Fruit fly (Drosophila melanogaster): ENCODE measurements around the gene brk.
A peak's percentile ranks its signal among the peaks of the same experiment; 100 is the strongest.

Gene brk

DNA sequence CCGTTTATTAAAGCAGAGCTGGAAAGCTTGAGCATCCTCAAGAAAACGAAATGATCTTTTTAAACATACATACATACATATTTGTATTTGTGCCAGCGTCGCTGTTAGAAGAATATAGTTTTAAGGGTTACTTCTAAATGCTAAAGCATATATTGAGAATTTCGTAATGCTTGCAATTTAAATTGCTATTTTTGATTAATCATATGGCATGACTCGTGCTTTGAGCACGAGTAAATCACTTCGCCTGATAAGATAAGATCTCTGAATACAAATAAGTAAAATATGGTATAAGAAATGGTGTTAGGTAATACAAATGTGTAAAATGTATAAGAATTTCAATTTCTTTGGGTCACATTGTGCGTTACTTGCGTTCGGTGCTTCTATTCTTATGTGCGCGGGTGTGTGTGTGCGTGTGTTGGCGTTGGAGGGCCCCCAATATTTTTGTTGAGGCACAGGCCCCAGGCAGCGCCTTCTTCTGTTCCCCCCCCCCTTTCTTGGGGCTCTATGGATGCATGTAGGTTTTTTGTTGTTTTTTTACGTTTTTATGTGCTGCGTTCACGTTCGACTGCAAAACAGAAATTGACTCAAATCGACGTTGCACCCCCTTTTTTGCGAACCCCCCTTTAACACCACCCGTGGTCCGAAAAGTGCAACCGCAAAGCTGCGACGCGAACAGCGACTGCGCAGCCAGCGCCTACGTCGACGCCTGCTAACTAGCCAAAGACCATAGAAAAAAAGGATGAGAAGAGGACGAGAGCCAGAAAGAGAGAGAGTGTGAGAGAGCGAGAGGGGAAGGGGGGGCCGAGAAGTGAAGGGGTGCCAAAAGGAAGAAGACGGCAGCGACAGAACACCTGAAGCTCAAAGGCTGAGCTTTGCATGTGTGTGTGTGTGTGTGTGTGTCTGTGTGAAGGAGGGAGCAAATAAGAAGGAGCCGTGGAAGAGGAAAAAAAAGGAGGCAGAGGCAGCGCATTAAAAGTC, 6.1 kb upstream of the brk start (continued):
- TF ChIP-seq ATbp (GFP tag; optimal IDR thresholded peaks at IDR 0.05) (peak; percentile 41), CG30020 (tag; optimal IDR thresholded peaks at IDR 0.05) (peak; percentile 44), prd (optimal IDR thresholded peaks at IDR 0.05) (no peak), prd (GFP tag; IDR thresholded peaks at IDR 0.05) (peak; percentile 50; the same call in 1 of the 3 replicates), bcd (GFP tag; optimal IDR thresholded peaks at IDR 0.05) (peak; percentile 59), CG3995 (GFP tag; optimal IDR thresholded peaks at IDR 0.05) (peak; percentile 2), CG15073 (GFP tag; optimal IDR thresholded peaks at IDR 0.05) (peak; percentile 27), az2 (GFP tag; optimal IDR thresholded peaks at IDR 0.05) (peak; percentile 63), Eip74EF (GFP tag; optimal IDR thresholded peaks at IDR 0.05) (peak in 1 of 2 experiments; percentile 59), CG8359 (GFP tag; optimal IDR thresholded peaks at IDR 0.05; ENCODE audit: borderline replicate concordance) (peak; percentile 43), CG10959 (GFP tag; IDR thresholded peaks at IDR 0.05) (peak; percentile 32; the same call in 1 of the 2 replicates), CG10274 (GFP tag; optimal IDR thresholded peaks at IDR 0.05) (peak; percentile 48), Gsc (GFP tag; IDR thresholded peaks at IDR 0.05) (no peak), CG17328 (GFP tag; IDR thresholded peaks at IDR 0.05) (peak; percentile 23; the same call in 1 of the 2 replicates), fd3F (GFP tag; optimal IDR thresholded peaks at IDR 0.05) (peak; percentile 4), CG18476 (GFP tag; optimal IDR thresholded peaks at IDR 0.05) (peak; percentile 17), HHEX (GFP tag; optimal IDR thresholded peaks at IDR 0.05) (peak; percentile 18), sc (optimal IDR thresholded peaks at IDR 0.05) (no peak), sc (GFP tag; optimal IDR thresholded peaks at IDR 0.05) (peak; percentile 55), ERR (GFP tag; optimal IDR thresholded peaks at IDR 0.05) (no peak), eve (GFP tag; optimal IDR thresholded peaks at IDR 0.05) (no peak), CG31441 (GFP tag; IDR thresholded peaks at IDR 0.05) (peak; percentile 82), CG13894 (tag; optimal IDR thresholded peaks at IDR 0.05) (no peak), CoRest (tag; optimal IDR thresholded peaks at IDR 0.05) (peak; percentile 82), sob (GFP tag; IDR thresholded peaks at IDR 0.05) (peak; percentile 29; the same call in 1 of the 2 replicates), CG4820 (GFP tag; optimal IDR thresholded peaks at IDR 0.05) (peak; percentile 52), Hr3 (GFP tag; optimal IDR thresholded peaks at IDR 0.05) (peak; percentile 56), phol (tag; optimal IDR thresholded peaks at IDR 0.05) (peak; percentile 81), CG30403 (GFP tag; optimal IDR thresholded peaks at IDR 0.05) (peak; percentile 79), CG11723 (GFP tag; optimal IDR thresholded peaks at IDR 0.05) (peak; percentile 46), Dad (GFP tag; optimal IDR thresholded peaks at IDR 0.05) (no peak), Usf (GFP tag; optimal IDR thresholded peaks at IDR 0.05) (peak; percentile 13), D19B (GFP tag; optimal IDR thresholded peaks at IDR 0.05) (peak; percentile 5), CG8924 (tag; optimal IDR thresholded peaks at IDR 0.05) (peak; percentile 69), Ravus (GFP tag; IDR thresholded peaks at IDR 0.05) (no peak), CG2199 (GFP tag; IDR thresholded peaks at IDR 0.05) (peak; percentile 13; the same call in 1 of the 3 replicates), inv (GFP tag; IDR thresholded peaks at IDR 0.05; ENCODE audit: partially characterized antibody) (no peak), CG30431 (GFP tag; optimal IDR thresholded peaks at IDR 0.05) (peak; percentile 29), Side (GFP tag; optimal IDR thresholded peaks at IDR 0.05) (no peak), dpn (GFP tag; optimal IDR thresholded peaks at IDR 0.05) (peak; percentile 5 to 11), Hmr (GFP tag; optimal IDR thresholded peaks at IDR 0.05) (peak; percentile 33), twi (tag; optimal IDR thresholded peaks at IDR 0.05) (peak; percentile 19), vvl (GFP tag; IDR thresholded peaks at IDR 0.05) (peak; percentile 61), Ets65A (GFP tag) (peak; percentile 93), Ptx1 (GFP tag; IDR thresholded peaks at IDR 0.05) (peak; percentile 63), Chrac-16 (GFP tag; optimal IDR thresholded peaks at IDR 0.05) (peak; percentile 29), zfh1 (GFP tag; IDR thresholded peaks at IDR 0.05) (peak; percentile 55; the same call in 2 of the 3 replicates), org-1 (GFP tag; optimal IDR thresholded peaks at IDR 0.05) (peak; percentile 36), CG33557 (GFP tag; optimal IDR thresholded peaks at IDR 0.05) (peak; percentile 68)
